Fruit fly (Drosophila melanogaster): Measurements from ENCODE around the gene MME1.

DNA sequence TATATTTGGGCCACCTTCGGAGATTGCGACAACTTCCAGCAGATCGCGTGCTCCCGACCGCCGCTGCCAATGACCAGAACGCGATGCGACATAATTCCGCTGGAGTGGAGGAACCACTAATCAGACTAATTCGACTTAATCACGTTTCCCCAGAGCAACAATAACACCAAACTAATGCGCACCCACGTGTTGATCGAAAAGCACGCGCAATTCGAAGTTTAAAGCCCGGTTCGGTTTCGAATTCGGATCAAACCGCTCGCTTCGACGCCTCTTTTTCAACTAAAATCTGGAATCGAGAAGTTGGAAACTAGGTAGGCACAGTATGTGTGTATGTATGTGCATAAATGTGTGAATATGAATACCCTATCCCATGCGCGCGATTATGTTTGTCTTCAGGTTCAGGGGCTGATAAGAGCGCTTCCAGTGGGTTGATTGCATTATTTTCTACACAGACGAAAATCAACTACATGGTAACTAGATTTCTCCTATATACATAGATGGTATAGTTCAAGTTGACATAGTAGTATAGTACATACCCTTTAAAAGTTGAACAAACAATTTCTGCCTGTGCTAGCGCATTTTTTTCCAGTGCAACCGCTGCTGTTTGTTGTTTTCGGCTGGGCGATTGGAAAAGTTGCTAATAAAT is 3.6 kb upstream of the MME1 start, which contains the start of gene Gart:
- TF ChIP-seq fd96Ca (GFP tag; IDR thresholded peaks at IDR 0.05) (no peak), CG17806 (tag; optimal IDR thresholded peaks at IDR 0.05) (peak; percentile 3), CG4496 (GFP tag; IDR thresholded peaks at IDR 0.05) (peak; percentile 61; the same call in 1 of the 3 replicates), Snoo (tag; optimal IDR thresholded peaks at IDR 0.05) (peak; percentile 81), Pif1B (GFP tag; optimal IDR thresholded peaks at IDR 0.05) (peak; percentile 72), CG14655 (GFP tag; optimal IDR thresholded peaks at IDR 0.05) (no peak), CG8301 (tag; optimal IDR thresholded peaks at IDR 0.05) (no peak), CG12605 (GFP tag; IDR thresholded peaks at IDR 0.05) (peak; percentile 56), CG34367 (tag; optimal IDR thresholded peaks at IDR 0.05) (peak; percentile 52), Pif1A (GFP tag; optimal IDR thresholded peaks at IDR 0.05) (peak; percentile 73), EcR (GFP tag; optimal IDR thresholded peaks at IDR 0.05) (peak; percentile 60), CG32121 (GFP tag; IDR thresholded peaks at IDR 0.05) (peak; percentile 19; the same call in 1 of the 2 replicates), CG8159 (tag; optimal IDR thresholded peaks at IDR 0.05) (no peak), CG13204 (GFP tag; optimal IDR thresholded peaks at IDR 0.05) (no peak)

All from whole organism, pupa.